Fruit fly (Drosophila melanogaster): ENCODE data around the gene CG11403.

- TF ChIP-seq CG8478 (optimal IDR thresholded peaks at IDR 0.05) (no peak), CTCF (optimal IDR thresholded peaks at IDR 0.05) (no peak)
Measured at dm6 chrX:1206437-1206836, 33.2 kb downstream of the CG11403 start, which contains the start of gene CG14624.
